Fruit fly (Drosophila melanogaster): Measurements from ENCODE around the gene Polr1C.

Polr1C gene

dm6 chr2L:5003670-5004453 is 35.1 kb downstream of the Polr1C start:
- TF ChIP-seq Myc (optimal IDR thresholded peaks at IDR 0.05) (peak; percentile 29), N (GFP tag; optimal IDR thresholded peaks at IDR 0.05) (peak; percentile 55), dmrt93B (GFP tag; optimal IDR thresholded peaks at IDR 0.05) (no peak)

dm6 chr2L:5004677-5005463 is 36.1 kb downstream of the Polr1C start:
- TF ChIP-seq OdsH (GFP tag; optimal IDR thresholded peaks at IDR 0.05) (peak; percentile 91), fru (GFP tag; optimal IDR thresholded peaks at IDR 0.05) (peak; percentile 92), Dfd (GFP tag; optimal IDR thresholded peaks at IDR 0.05) (no peak), Sp1 (GFP tag; optimal IDR thresholded peaks at IDR 0.05) (peak; percentile 86), br (GFP tag; optimal IDR thresholded peaks at IDR 0.05) (peak; percentile 93), Jra (GFP tag; optimal IDR thresholded peaks at IDR 0.05) (peak; percentile 75), sage (GFP tag; optimal IDR thresholded peaks at IDR 0.05) (peak; percentile 53), Abd-B (GFP tag; optimal IDR thresholded peaks at IDR 0.05) (no peak), woc (GFP tag; optimal IDR thresholded peaks at IDR 0.05) (peak; percentile 87), foxo (GFP tag; optimal IDR thresholded peaks at IDR 0.05) (peak; percentile 59 to 95), lola (GFP tag; optimal IDR thresholded peaks at IDR 0.05) (no peak), sv (GFP tag; optimal IDR thresholded peaks at IDR 0.05) (peak; percentile 92), h (GFP tag; optimal IDR thresholded peaks at IDR 0.05) (peak; percentile 93), Vsx2 (GFP tag; optimal IDR thresholded peaks at IDR 0.05; ENCODE audit: partially characterized antibody) (no peak), psq (GFP tag; optimal IDR thresholded peaks at IDR 0.05) (peak; percentile 83), brk (GFP tag; optimal IDR thresholded peaks at IDR 0.05) (peak; percentile 77), rgr (GFP tag; optimal IDR thresholded peaks at IDR 0.05) (peak; percentile 92), GATAd (GFP tag; optimal IDR thresholded peaks at IDR 0.05) (peak; percentile 5), Myc (optimal IDR thresholded peaks at IDR 0.05) (no peak), Rel (GFP tag; optimal IDR thresholded peaks at IDR 0.05) (peak; percentile 57), Rel (tag; optimal IDR thresholded peaks at IDR 0.05) (peak; percentile 61), CG9705 (GFP tag; optimal IDR thresholded peaks at IDR 0.05) (peak; percentile 64), CG32264 (GFP tag; optimal IDR thresholded peaks at IDR 0.05) (peak; percentile 83), Mio (GFP tag; optimal IDR thresholded peaks at IDR 0.05) (peak; percentile 58), Hnf4 (GFP tag; optimal IDR thresholded peaks at IDR 0.05) (peak; percentile 92), ey (GFP tag; optimal IDR thresholded peaks at IDR 0.05) (peak; percentile 93), HLH106 (tag; optimal IDR thresholded peaks at IDR 0.05) (peak; percentile 89), dmrt93B (GFP tag; optimal IDR thresholded peaks at IDR 0.05) (peak; percentile 72), dsf (GFP tag; optimal IDR thresholded peaks at IDR 0.05; ENCODE audit: borderline replicate concordance) (no peak)

dm6 chr2L:5005464-5005764 is 36.6 kb downstream of the Polr1C start:
- TF ChIP-seq Dif (GFP tag; optimal IDR thresholded peaks at IDR 0.05; ENCODE audit: partially characterized antibody) (peak; percentile 21), CG9705 (GFP tag; optimal IDR thresholded peaks at IDR 0.05) (no peak)

- TF ChIP-seq tai (GFP tag; optimal IDR thresholded peaks at IDR 0.05) (no peak), Sp1 (GFP tag; optimal IDR thresholded peaks at IDR 0.05) (no peak), OdsH (GFP tag; optimal IDR thresholded peaks at IDR 0.05) (no peak), Myc (optimal IDR thresholded peaks at IDR 0.05) (no peak), Jra (GFP tag; optimal IDR thresholded peaks at IDR 0.05) (no peak), br (GFP tag; optimal IDR thresholded peaks at IDR 0.05) (no peak), sage (GFP tag; optimal IDR thresholded peaks at IDR 0.05) (no peak), Dif (GFP tag; optimal IDR thresholded peaks at IDR 0.05; ENCODE audit: partially characterized antibody) (no peak), jim (GFP tag; optimal IDR thresholded peaks at IDR 0.05) (no peak)
These were observed 37.5 kb downstream of the Polr1C start for dm6 chr2L:5006323-5006722.

Measured in whole organism, wandering third instar larva.